Fruit fly (Drosophila melanogaster) whole organism, embryonic: ENCODE measurements around the gene CG12521.

Experiments used
- Blimp-1 ChIP-seq: fragments of 200-800 bp; sonication (Bioruptor generic); optimal IDR thresholded peaks from 3 replicates; lab custom pipeline; 2018; ENCODE audit warnings: missing biosample characterization, missing genetic modification characterization, mild to moderate bottlenecking, moderate library complexity, missing genetic modification reagents
- CG10147 ChIP-seq: fragments of 200-800 bp; sonication (Bioruptor generic); optimal IDR thresholded peaks from 2 replicates; lab custom pipeline; 2019; ENCODE audit warnings: missing biosample characterization, mild to moderate bottlenecking, missing genetic modification characterization, moderate library complexity
- CG10321 ChIP-seq: fragments of 200-800 bp; sonication (Bioruptor generic); IDR thresholded peaks from 2 replicates; pipeline ENCODE4 v1.3.6; 2022; ENCODE audit warnings: missing biosample characterization, missing genetic modification characterization
- CG11504 ChIP-seq: fragments of 200-800 bp; sonication (Bioruptor generic); optimal IDR thresholded peaks from 3 replicates; lab custom pipeline; 2019; ENCODE audit warnings: missing biosample characterization, mild to moderate bottlenecking, missing genetic modification characterization, moderate library complexity
- CG11560 ChIP-seq: fragments of 200-800 bp; sonication (Bioruptor generic); IDR thresholded peaks from 3 replicates; pipeline ENCODE4 v1.3.6; 2022; ENCODE audit warnings: missing biosample characterization, missing genetic modification characterization
- CG12071 ChIP-seq: fragments of 200-800 bp; sonication (Bioruptor generic); optimal IDR thresholded peaks from 3 replicates; lab custom pipeline; 2018; ENCODE audit warnings: missing biosample characterization, mild to moderate bottlenecking, missing genetic modification characterization
- CG12659 ChIP-seq: fragments of 200-800 bp; sonication (Bioruptor generic); optimal IDR thresholded peaks from 3 replicates; lab custom pipeline; 2017; ENCODE audit warnings: mild to moderate bottlenecking, missing biosample characterization, missing genetic modification reagents, missing genetic modification characterization
- CG13296 ChIP-seq: fragments of 200-800 bp; sonication (Bioruptor generic); optimal IDR thresholded peaks from 3 replicates; lab custom pipeline; 2018; ENCODE audit warnings: missing biosample characterization, mild to moderate bottlenecking, missing genetic modification characterization
- CG13775 ChIP-seq: fragments of 200-800 bp; sonication (Bioruptor generic); optimal IDR thresholded peaks from 3 replicates; lab custom pipeline; 2017; ENCODE audit warnings: missing biosample characterization, mild to moderate bottlenecking, missing genetic modification characterization
- CG15269 ChIP-seq: fragments of 200-800 bp; sonication (Bioruptor generic); optimal IDR thresholded peaks from 2 replicates; lab custom pipeline; 2018; ENCODE audit warnings: missing biosample characterization, mild to moderate bottlenecking, missing genetic modification characterization, moderate library complexity
- CG17385 ChIP-seq: fragments of 200-800 bp; sonication (Bioruptor generic); optimal IDR thresholded peaks from 3 replicates; lab custom pipeline; 2018; ENCODE audit warnings: missing biosample characterization, mild to moderate bottlenecking, missing genetic modification characterization
- CG18619 ChIP-seq: fragments of 200-800 bp; sonication (Bioruptor generic); optimal IDR thresholded peaks from 3 replicates; lab custom pipeline; 2017; ENCODE audit warnings: missing biosample characterization, mild to moderate bottlenecking, missing genetic modification characterization
- CG2889 ChIP-seq: fragments of 200-800 bp; sonication (Bioruptor generic); IDR thresholded peaks from 3 replicates; pipeline ENCODE4 v1.3.6; 2022; ENCODE audit warnings: missing biosample characterization, missing genetic modification characterization
- CG30020 ChIP-seq: fragments of 200-800 bp; optimal IDR thresholded peaks from 2 replicates; lab custom pipeline; 2019; ENCODE audit warnings: missing biosample characterization, mild to moderate bottlenecking, missing genetic modification characterization, moderate library complexity
- CG31441 ChIP-seq: fragments of 200-800 bp; sonication (Bioruptor generic); IDR thresholded peaks from 2 replicates; pipeline ENCODE4 v1.3.6; 2022; ENCODE audit warnings: missing biosample characterization, missing genetic modification characterization
- CG33213 ChIP-seq: fragments of 200-800 bp; sonication (Bioruptor generic); optimal IDR thresholded peaks from 3 replicates; lab custom pipeline; 2016; ENCODE audit warnings: missing biosample characterization, missing genetic modification characterization
- CG4360 ChIP-seq: fragments of 200-800 bp; sonication (Bioruptor generic); IDR thresholded peaks from 2 replicates; pipeline ENCODE4 v1.3.6; 2022; ENCODE audit warnings: missing biosample characterization, missing genetic modification characterization
- CG5180 ChIP-seq: fragments of 200-800 bp; sonication (Bioruptor generic); optimal IDR thresholded peaks from 3 replicates; lab custom pipeline; 2017; ENCODE audit warnings: missing biosample characterization, missing genetic modification characterization, mild to moderate bottlenecking, moderate library complexity, missing genetic modification reagents
- CG5953 ChIP-seq: fragments of 200-800 bp; sonication (Bioruptor generic); IDR thresholded peaks from 2 replicates; pipeline ENCODE4 v1.3.6; 2022; ENCODE audit warnings: missing biosample characterization, missing genetic modification characterization
- CG6689 ChIP-seq: fragments of 200-800 bp; sonication (Bioruptor generic); IDR thresholded peaks from 2 replicates; pipeline ENCODE4 v1.3.6; 2022; ENCODE audit warnings: missing biosample characterization, missing genetic modification characterization
- CG7556 ChIP-seq: fragments of 200-800 bp; sonication (Bioruptor generic); optimal IDR thresholded peaks from 2 replicates; lab custom pipeline; 2017; ENCODE audit warnings: missing biosample characterization, mild to moderate bottlenecking, missing genetic modification characterization
- CG7839 ChIP-seq: fragments of 200-800 bp; sonication (Bioruptor generic); optimal IDR thresholded peaks from 3 replicates; lab custom pipeline; 2018; ENCODE audit warnings: missing biosample characterization, mild to moderate bottlenecking, missing genetic modification characterization, moderate library complexity
- CG7987 ChIP-seq: fragments of 200-800 bp; sonication (Bioruptor generic); optimal IDR thresholded peaks from 2 replicates; lab custom pipeline; 2018; ENCODE audit warnings: missing biosample characterization, mild to moderate bottlenecking, missing genetic modification characterization, moderate library complexity
- CG8281 ChIP-seq: fragments of 200-800 bp; sonication (Bioruptor generic); optimal IDR thresholded peaks from 2 replicates; lab custom pipeline; 2018; ENCODE audit warnings: missing biosample characterization, mild to moderate bottlenecking, missing genetic modification characterization, moderate library complexity
- CG8290 ChIP-seq, 3 experiments: fragments of 200-800 bp; sonication (Bioruptor generic); optimal IDR thresholded peaks; 2 replicates each; lab custom pipeline; 2016 to 2019; ENCODE audit warnings: missing biosample characterization in 3 of 3, missing genetic modification characterization in 3 of 3, mild to moderate bottlenecking in 2 of 3, moderate library complexity in 1 of 3
- CG8478 ChIP-seq: fragments of >200 bp; optimal IDR thresholded peaks from 2 replicates; lab custom pipeline; 2018
- CG8924 ChIP-seq: fragments of 200-800 bp; optimal IDR thresholded peaks from 3 replicates; lab custom pipeline; 2019; ENCODE audit warnings: missing biosample characterization, mild to moderate bottlenecking, missing genetic modification characterization, moderate library complexity
- CoRest ChIP-seq: fragments of 200-800 bp; sonication (Bioruptor generic); optimal IDR thresholded peaks from 3 replicates; lab custom pipeline; 2018; ENCODE audit warnings: missing biosample characterization, mild to moderate bottlenecking, missing genetic modification characterization, moderate library complexity
- Deaf1 ChIP-seq: fragments of 200-800 bp; optimal IDR thresholded peaks from 3 replicates; lab custom pipeline; 2019; ENCODE audit warnings: missing biosample characterization, mild to moderate bottlenecking, missing genetic modification characterization, moderate library complexity
- Elba2 ChIP-seq: fragments of 200-800 bp; sonication (Bioruptor generic); optimal IDR thresholded peaks from 3 replicates; lab custom pipeline; 2016; ENCODE audit warnings: missing biosample characterization, missing genetic modification characterization
- Gsc ChIP-seq: fragments of 200-800 bp; sonication (Bioruptor generic); IDR thresholded peaks from 2 replicates; pipeline ENCODE4 v1.3.6; 2022; ENCODE audit warnings: missing biosample characterization, missing genetic modification characterization
- HLH3B ChIP-seq: fragments of 200-800 bp; sonication (Bioruptor generic); IDR thresholded peaks from 2 replicates; pipeline ENCODE4 v1.3.6; 2022; ENCODE audit warnings: missing biosample characterization, missing genetic modification characterization
- Hand ChIP-seq: fragments of 200-800 bp; sonication (Bioruptor generic); optimal IDR thresholded peaks from 2 replicates; lab custom pipeline; 2017; ENCODE audit warnings: mild to moderate bottlenecking, missing biosample characterization, missing genetic modification reagents, missing genetic modification characterization
- Hr51 ChIP-seq, 2 experiments: fragments of 200-800 bp; sonication (Bioruptor generic); optimal IDR thresholded peaks; 2 replicates in 1 of 2; 3 replicates in 1 of 2; lab custom pipeline; 2016 to 2018; ENCODE audit warnings: missing biosample characterization in 2 of 2, missing genetic modification characterization in 2 of 2, mild to moderate bottlenecking in 1 of 2, moderate library complexity in 1 of 2
- Jarid2 ChIP-seq: fragments of 200-800 bp; sonication (Bioruptor generic); optimal IDR thresholded peaks from 3 replicates; lab custom pipeline; 2017; ENCODE audit warnings: mild to moderate bottlenecking, missing biosample characterization, missing genetic modification reagents, missing genetic modification characterization
- PHDP ChIP-seq: fragments of 200-800 bp; sonication (Bioruptor generic); optimal IDR thresholded peaks from 3 replicates; lab custom pipeline; 2018; ENCODE audit warnings: missing biosample characterization, mild to moderate bottlenecking, missing genetic modification characterization, moderate library complexity
- Ravus ChIP-seq: fragments of 200-800 bp; sonication (Bioruptor generic); IDR thresholded peaks from 2 replicates; pipeline ENCODE4 v1.3.6; 2022; ENCODE audit warnings: missing biosample characterization, missing genetic modification characterization
- Xrp1 ChIP-seq: fragments of 200-800 bp; sonication (Bioruptor generic); IDR thresholded peaks from 2 replicates; pipeline ENCODE4 v1.3.6; 2022; ENCODE audit warnings: missing biosample characterization, missing genetic modification characterization
- amos ChIP-seq: fragments of 200-800 bp; sonication (Bioruptor generic); IDR thresholded peaks from 2 replicates; pipeline ENCODE4 v1.3.6; 2022; ENCODE audit warnings: missing biosample characterization, missing genetic modification characterization; ENCODE audit not compliant: partially characterized antibody
- dysf ChIP-seq: fragments of 200-800 bp; sonication (Bioruptor generic); IDR thresholded peaks from 3 replicates; pipeline ENCODE4 v1.3.6; 2022; ENCODE audit warnings: missing biosample characterization, missing genetic modification characterization
- gem ChIP-seq: fragments of 200-800 bp; sonication (Bioruptor generic); optimal IDR thresholded peaks from 2 replicates; lab custom pipeline; 2019; ENCODE audit warnings: missing biosample characterization, mild to moderate bottlenecking, missing genetic modification characterization, moderate library complexity
- inv ChIP-seq: fragments of 200-800 bp; sonication (Bioruptor generic); IDR thresholded peaks from 2 replicates; pipeline ENCODE4 v1.3.6; 2022; ENCODE audit warnings: missing biosample characterization, missing genetic modification characterization; ENCODE audit not compliant: partially characterized antibody
- lmd ChIP-seq: fragments of 200-800 bp; sonication (Bioruptor generic); IDR thresholded peaks from 2 replicates; pipeline ENCODE4 v1.3.6; 2022; ENCODE audit warnings: missing biosample characterization, missing genetic modification characterization
- mld ChIP-seq: fragments of 200-800 bp; sonication (Bioruptor generic); IDR thresholded peaks from 3 replicates; pipeline ENCODE4 v1.3.6; 2022; ENCODE audit warnings: missing biosample characterization, missing genetic modification characterization; ENCODE audit not compliant: partially characterized antibody
- p53 ChIP-seq: fragments of 200-800 bp; sonication (Bioruptor generic); optimal IDR thresholded peaks from 2 replicates; lab custom pipeline; 2016; ENCODE audit warnings: missing biosample characterization, missing genetic modification characterization
- row ChIP-seq: fragments of 200-800 bp; sonication (Bioruptor generic); IDR thresholded peaks from 3 replicates; pipeline ENCODE4 v1.3.6; 2022; ENCODE audit warnings: missing biosample characterization, missing genetic modification characterization
- scrt ChIP-seq: fragments of 200-800 bp; sonication (Bioruptor generic); optimal IDR thresholded peaks from 2 replicates; lab custom pipeline; 2018; ENCODE audit warnings: missing biosample characterization, mild to moderate bottlenecking, missing genetic modification characterization, moderate library complexity
- sens-2 ChIP-seq: fragments of 200-800 bp; sonication (Bioruptor generic); IDR thresholded peaks from 2 replicates; pipeline ENCODE4 v1.3.6; 2022; ENCODE audit warnings: missing biosample characterization, missing genetic modification characterization
- sisA ChIP-seq: fragments of 200-800 bp; sonication (Bioruptor generic); IDR thresholded peaks from 2 replicates; pipeline ENCODE4 v1.3.6; 2022; ENCODE audit warnings: missing biosample characterization, missing genetic modification characterization
- stc ChIP-seq: fragments of 200-800 bp; sonication (Bioruptor generic); IDR thresholded peaks from 2 replicates; pipeline ENCODE4 v1.3.6; 2022; ENCODE audit warnings: missing biosample characterization, missing genetic modification characterization

CG12521 gene

dm6 chr3L:11863587-11863986 is 16.0 kb upstream of the CG12521 start (continued):
- TF ChIP-seq CG13775 (GFP tag; lab: Kevin White, UChicago) (no peak), Hr51 (GFP tag; optimal IDR thresholded peaks at IDR 0.05; lab: Kevin White, UChicago) (peak in 1 of 2 experiments; percentile 47), CG12071 (GFP tag; lab: Kevin White, UChicago) (no peak), CG8924 (tag; lab: Kevin White, UChicago) (peak; percentile 39), HLH3B (GFP tag; lab: Robert Waterston, UW) (no peak), CG2889 (GFP tag; lab: Robert Waterston, UW) (no peak), CG4360 (GFP tag; lab: Robert Waterston, UW) (no peak), Hand (GFP tag; lab: Kevin White, UChicago) (peak; percentile 17), p53 (no peak), lmd (GFP tag; lab: Robert Waterston, UW) (0 out of 2 replicates have a peak, but pooled peaks have one; percentile 11), Deaf1 (tag; lab: Kevin White, UChicago) (peak; percentile 26), scrt (GFP tag; lab: Kevin White, UChicago) (peak; percentile 30), CG6689 (GFP tag; lab: Robert Waterston, UW) (no peak), CG13296 (GFP tag; lab: Kevin White, UChicago) (peak; percentile 28), stc (GFP tag; lab: Robert Waterston, UW) (no peak), CG7839 (tag; lab: Kevin White, UChicago) (peak; percentile 44), Elba2 (GFP tag; lab: Kevin White, UChicago) (no peak), Xrp1 (GFP tag; lab: Robert Waterston, UW) (no peak), CG17385 (peak; percentile 15), PHDP (tag; lab: Kevin White, UChicago) (peak; percentile 11), CG11504 (tag; lab: Kevin White, UChicago) (peak; percentile 63), CG8290 (GFP tag; optimal IDR thresholded peaks at IDR 0.05; lab: Kevin White, UChicago) (no peak), CG8290 (tag; optimal IDR thresholded peaks at IDR 0.05; lab: Kevin White, UChicago) (no peak), dysf (GFP tag; lab: Robert Waterston, UW) (0 out of 3 replicates have a peak, but pooled peaks have one; percentile 31), CG33213 (GFP tag; lab: Kevin White, UChicago) (no peak), CG8281 (tag; lab: Kevin White, UChicago) (no peak), CG10147 (no peak), CG11560 (tag; lab: Robert Waterston, UW) (no peak), Blimp-1 (GFP tag; lab: Kevin White, UChicago) (peak; percentile 13), Jarid2 (no peak), CG30020 (tag; lab: Kevin White, UChicago) (no peak), CG7556 (GFP tag; lab: Kevin White, UChicago) (peak; percentile 76), CG5180 (GFP tag; lab: Kevin White, UChicago) (peak; percentile 15), CG7987 (GFP tag; lab: Kevin White, UChicago) (no peak), mld (GFP tag; lab: Robert Waterston, UW) (no peak), CG8478 (no peak), sisA (no peak), gem (tag; lab: Kevin White, UChicago) (peak; percentile 57), CG5953 (GFP tag; lab: Robert Waterston, UW) (no peak), CoRest (tag; lab: Kevin White, UChicago) (peak; percentile 19), sens-2 (GFP tag; lab: Robert Waterston, UW) (no peak), CG10321 (GFP tag; lab: Robert Waterston, UW) (no peak), amos (GFP tag; lab: Robert Waterston, UW) (no peak), Ravus (GFP tag; lab: Robert Waterston, UW) (no peak), CG12659 (GFP tag; lab: Kevin White, UChicago) (peak; percentile 13), inv (no peak), CG15269 (tag; lab: Kevin White, UChicago) (peak; percentile 32), CG31441 (GFP tag; lab: Robert Waterston, UW) (peak; percentile 37; the same call in 1 of the 2 replicates), row (peak; percentile 39; the same call in 2 of the 3 replicates), CG18619 (GFP tag; lab: Kevin White, UChicago) (peak; percentile 32), Gsc (GFP tag; lab: Robert Waterston, UW) (no peak)
